Fruit fly (Drosophila melanogaster) whole organism, embryonic: Measurements from ENCODE around the gene mnd.

Experiments
- Atf3 ChIP-seq: fragments of 200-800 bp; sonication (Bioruptor generic); optimal IDR thresholded peaks from 3 replicates; lab custom pipeline; 2016; ENCODE audit warnings: missing biosample characterization, missing genetic modification characterization
- CG10147 ChIP-seq: fragments of 200-800 bp; sonication (Bioruptor generic); optimal IDR thresholded peaks from 2 replicates; lab custom pipeline; 2019; ENCODE audit warnings: missing biosample characterization, mild to moderate bottlenecking, missing genetic modification characterization, moderate library complexity
- CG12236 ChIP-seq: fragments of 200-800 bp; sonication (Bioruptor generic); optimal IDR thresholded peaks from 2 replicates; lab custom pipeline; 2016; ENCODE audit warnings: missing biosample characterization, missing genetic modification characterization
- CG14050 ChIP-seq: fragments of 200-800 bp; sonication (Bioruptor generic); IDR thresholded peaks from 3 replicates; pipeline ENCODE4 v1.3.6; 2022; ENCODE audit warnings: missing biosample characterization, missing genetic modification characterization
- CG14441 ChIP-seq: fragments of 200-800 bp; sonication (Bioruptor generic); IDR thresholded peaks from 2 replicates; pipeline ENCODE4 v1.3.6; 2022; ENCODE audit warnings: missing biosample characterization, missing genetic modification characterization
- CG14710 ChIP-seq: fragments of 200-800 bp; sonication (Bioruptor generic); optimal IDR thresholded peaks from 3 replicates; lab custom pipeline; 2019; ENCODE audit warnings: missing biosample characterization, mild to moderate bottlenecking, missing genetic modification characterization, moderate library complexity
- CG14965 ChIP-seq: fragments of 200-800 bp; sonication (Bioruptor generic); optimal IDR thresholded peaks from 2 replicates; lab custom pipeline; 2016; ENCODE audit warnings: missing biosample characterization, missing genetic modification characterization, borderline replicate concordance
- CG16779 ChIP-seq: fragments of 200-800 bp; sonication (Bioruptor generic); IDR thresholded peaks from 2 replicates; pipeline ENCODE4 v1.3.6; 2022; ENCODE audit warnings: missing biosample characterization, missing genetic modification characterization
- CG16863 ChIP-seq: fragments of 200-800 bp; sonication (Bioruptor generic); optimal IDR thresholded peaks from 3 replicates; lab custom pipeline; 2016; ENCODE audit warnings: missing biosample characterization, missing genetic modification characterization
- CG17328 ChIP-seq: fragments of 200-800 bp; sonication (Bioruptor generic); IDR thresholded peaks from 2 replicates; pipeline ENCODE4 v1.3.6; 2022; ENCODE audit warnings: missing biosample characterization, missing genetic modification characterization
- CG17829 ChIP-seq: fragments of 200-800 bp; optimal IDR thresholded peaks from 2 replicates; lab custom pipeline; 2019; ENCODE audit warnings: missing biosample characterization, mild to moderate bottlenecking, missing genetic modification characterization, moderate library complexity
- CG1832 ChIP-seq: fragments of 200-800 bp; sonication (Bioruptor generic); optimal IDR thresholded peaks from 2 replicates; lab custom pipeline; 2017; ENCODE audit warnings: missing biosample characterization, mild to moderate bottlenecking, missing genetic modification characterization, inconsistent platforms
- CG18764 ChIP-seq: fragments of 200-800 bp; sonication (Bioruptor generic); optimal IDR thresholded peaks from 3 replicates; lab custom pipeline; 2016; ENCODE audit warnings: missing biosample characterization, missing genetic modification characterization
- CG3407 ChIP-seq: fragments of 200-800 bp; sonication (Bioruptor generic); optimal IDR thresholded peaks from 2 replicates; lab custom pipeline; 2018; ENCODE audit warnings: missing biosample characterization, mild to moderate bottlenecking, missing genetic modification characterization
- Camta ChIP-seq: fragments of 200-800 bp; sonication (Bioruptor generic); optimal IDR thresholded peaks from 2 replicates; lab custom pipeline; 2016; ENCODE audit warnings: missing biosample characterization, missing genetic modification characterization
- CkIIα-i1 ChIP-seq: fragments of 200-800 bp; sonication (Bioruptor generic); IDR thresholded peaks from 2 replicates; pipeline ENCODE4 v1.3.6; 2022; ENCODE audit warnings: missing biosample characterization, missing genetic modification characterization
- D19A ChIP-seq: fragments of 200-800 bp; optimal IDR thresholded peaks from 3 replicates; lab custom pipeline; 2019; ENCODE audit warnings: missing biosample characterization, mild to moderate bottlenecking, missing genetic modification characterization, moderate library complexity
- Dad ChIP-seq: fragments of 200-800 bp; sonication (Bioruptor generic); optimal IDR thresholded peaks from 3 replicates; lab custom pipeline; 2016; ENCODE audit warnings: missing biosample characterization, missing genetic modification characterization
- Dbx ChIP-seq: fragments of 200-800 bp; sonication (Bioruptor generic); IDR thresholded peaks from 3 replicates; pipeline ENCODE4 v1.3.6; 2022; ENCODE audit warnings: missing biosample characterization, missing genetic modification characterization
- Dfd ChIP-seq, 2 experiments: fragments of >200 bp; optimal IDR thresholded peaks; 2 replicates each; lab custom pipeline; 2017; ENCODE audit warnings: missing biosample characterization in 2 of 2, missing genetic modification characterization in 2 of 2
- Fer2 ChIP-seq: fragments of 200-800 bp; sonication (Bioruptor generic); optimal IDR thresholded peaks from 2 replicates; lab custom pipeline; 2018; ENCODE audit warnings: missing biosample characterization, mild to moderate bottlenecking, missing genetic modification characterization, moderate library complexity
- Hr3 ChIP-seq: fragments of 200-800 bp; sonication (Bioruptor generic); optimal IDR thresholded peaks from 3 replicates; lab custom pipeline; 2016; ENCODE audit warnings: missing biosample characterization, missing genetic modification characterization
- Kr ChIP-seq: fragments of 200-800 bp; sonication (Bioruptor generic); optimal IDR thresholded peaks from 2 replicates; lab custom pipeline; 2017; ENCODE audit warnings: missing biosample characterization, mild to moderate bottlenecking, missing genetic modification characterization
- MESR4 ChIP-seq: fragments of 200-800 bp; sonication (Bioruptor generic); optimal IDR thresholded peaks from 2 replicates; lab custom pipeline; 2018; ENCODE audit warnings: missing biosample characterization, mild to moderate bottlenecking, missing genetic modification characterization, moderate library complexity
- Mrtf ChIP-seq: fragments of 200-800 bp; sonication (Bioruptor generic); IDR thresholded peaks from 3 replicates; pipeline ENCODE4 v1.3.6; 2022; ENCODE audit warnings: missing biosample characterization, missing genetic modification characterization
- Rx ChIP-seq: fragments of 200-800 bp; sonication (Bioruptor generic); IDR thresholded peaks from 2 replicates; pipeline ENCODE4 v1.3.6; 2022; ENCODE audit warnings: missing biosample characterization, missing genetic modification characterization
- Scr ChIP-seq: fragments of 200-800 bp; sonication (Bioruptor generic); IDR thresholded peaks from 2 replicates; pipeline ENCODE4 v1.3.6; 2022; ENCODE audit warnings: missing biosample characterization, missing genetic modification characterization; ENCODE audit not compliant: partially characterized antibody
- Ssrp ChIP-seq: fragments of 200-800 bp; sonication (Bioruptor generic); optimal IDR thresholded peaks from 2 replicates; lab custom pipeline; 2018; ENCODE audit warnings: missing biosample characterization, mild to moderate bottlenecking, missing genetic modification characterization, moderate library complexity
- Trl ChIP-seq, 3 experiments: fragments of >200 bp in 2 of 3; fragments of 200-800 bp in 1 of 3; sonication (Bioruptor generic) in 1 of 3; optimal IDR thresholded peaks; 2 replicates in 1 of 3; 3 replicates in 2 of 3; lab custom pipeline; 2016 to 2017; ENCODE audit warnings: missing biosample characterization in 1 of 3, missing genetic modification characterization in 1 of 3
- Usf ChIP-seq: fragments of 200-800 bp; sonication (Bioruptor generic); optimal IDR thresholded peaks from 2 replicates; lab custom pipeline; 2017; ENCODE audit warnings: missing genotype, missing biosample characterization, missing genetic modification characterization
- Xrp1 ChIP-seq: fragments of 200-800 bp; sonication (Bioruptor generic); IDR thresholded peaks from 2 replicates; pipeline ENCODE4 v1.3.6; 2022; ENCODE audit warnings: missing biosample characterization, missing genetic modification characterization
- btn ChIP-seq: fragments of 200-800 bp; sonication (Bioruptor generic); optimal IDR thresholded peaks from 2 replicates; lab custom pipeline; 2016; ENCODE audit warnings: missing biosample characterization, missing genetic modification characterization
- chinmo ChIP-seq: fragments of 200-800 bp; sonication (Bioruptor generic); IDR thresholded peaks from 4 replicates; pipeline ENCODE4 v1.3.6; 2022; ENCODE audit warnings: missing biosample characterization, missing genetic modification characterization; ENCODE audit not compliant: partially characterized antibody
- dysf ChIP-seq: fragments of 200-800 bp; sonication (Bioruptor generic); IDR thresholded peaks from 3 replicates; pipeline ENCODE4 v1.3.6; 2022; ENCODE audit warnings: missing biosample characterization, missing genetic modification characterization
- ewg ChIP-seq: fragments of 200-800 bp; sonication (Bioruptor generic); optimal IDR thresholded peaks from 3 replicates; lab custom pipeline; 2017; ENCODE audit warnings: mild to moderate bottlenecking, missing biosample characterization, missing genetic modification reagents, missing genetic modification characterization
- fru ChIP-seq: fragments of >200 bp; optimal IDR thresholded peaks from 2 replicates; lab custom pipeline; 2017
- ftz-f1 ChIP-seq: fragments of 200-800 bp; sonication (Bioruptor generic); optimal IDR thresholded peaks from 2 replicates; lab custom pipeline; 2016; ENCODE audit warnings: missing biosample characterization, missing genetic modification characterization
- gfzf ChIP-seq: fragments of 200-800 bp; sonication (Bioruptor generic); optimal IDR thresholded peaks from 2 replicates; lab custom pipeline; 2016; ENCODE audit warnings: missing biosample characterization, mild to moderate bottlenecking, missing genetic modification characterization, moderate library complexity
- grn ChIP-seq: fragments of 200-800 bp; sonication (Bioruptor generic); optimal IDR thresholded peaks from 3 replicates; lab custom pipeline; 2017; ENCODE audit warnings: missing biosample characterization, missing genetic modification characterization
- gro ChIP-seq: fragments of 200-800 bp; sonication (Bioruptor generic); optimal IDR thresholded peaks from 2 replicates; lab custom pipeline; 2016; ENCODE audit warnings: missing biosample characterization, missing genetic modification characterization
- gsb-n ChIP-seq: fragments of 200-800 bp; sonication (Bioruptor generic); optimal IDR thresholded peaks from 3 replicates; lab custom pipeline; 2018; ENCODE audit warnings: missing biosample characterization, mild to moderate bottlenecking, missing genetic modification characterization
- h ChIP-seq: fragments of >200 bp; optimal IDR thresholded peaks from 2 replicates; lab custom pipeline; 2017
- hkb ChIP-seq, 2 experiments: fragments of 200-800 bp in 1 of 2; fragments of >200 bp in 1 of 2; sonication (Bioruptor generic) in 1 of 2; IDR thresholded peaks in 1 of 2; optimal IDR thresholded peaks in 1 of 2; 2 replicates each; pipeline versions ENCODE4 v1.3.6 to Lab custom; 2017 to 2022; ENCODE audit warnings: missing biosample characterization in 1 of 2, missing genetic modification characterization in 1 of 2
- nmo ChIP-seq: fragments of 200-800 bp; sonication (Bioruptor generic); optimal IDR thresholded peaks from 2 replicates; lab custom pipeline; 2018; ENCODE audit warnings: missing biosample characterization, mild to moderate bottlenecking, missing genetic modification characterization, moderate library complexity
- pzg ChIP-seq: fragments of 200-800 bp; sonication (Bioruptor generic); optimal IDR thresholded peaks from 3 replicates; lab custom pipeline; 2018; ENCODE audit warnings: missing biosample characterization, mild to moderate bottlenecking, missing genetic modification characterization, moderate library complexity
- rib ChIP-seq: fragments of 200-800 bp; sonication (Bioruptor generic); IDR thresholded peaks from 2 replicates; pipeline ENCODE4 v1.3.6; 2022; ENCODE audit warnings: missing biosample characterization, missing genetic modification characterization
- ro ChIP-seq: fragments of 200-800 bp; sonication (Bioruptor generic); IDR thresholded peaks from 2 replicates; pipeline ENCODE4 v1.3.6; 2022; ENCODE audit warnings: missing biosample characterization, missing genetic modification characterization
- toy ChIP-seq: fragments of 200-800 bp; sonication (Bioruptor generic); IDR thresholded peaks from 2 replicates; pipeline ENCODE4 v1.3.6; 2022; ENCODE audit warnings: missing biosample characterization, missing genetic modification characterization
- unpg ChIP-seq: fragments of 200-800 bp; sonication (Bioruptor generic); optimal IDR thresholded peaks from 3 replicates; lab custom pipeline; 2018; ENCODE audit warnings: missing biosample characterization, mild to moderate bottlenecking, missing genetic modification characterization, moderate library complexity
- zf30C ChIP-seq: fragments of 200-800 bp; sonication (Bioruptor generic); optimal IDR thresholded peaks from 3 replicates; lab custom pipeline; 2018; ENCODE audit warnings: missing biosample characterization, mild to moderate bottlenecking, missing genetic modification characterization

Gene mnd

dm6 chr3L:14956288-14957032 lies 28.4 kb upstream of the mnd start (continued):
- TF ChIP-seq CG14965 (GFP tag; lab: Kevin White, UChicago) (no peak), Dad (GFP tag; lab: Kevin White, UChicago) (no peak), CG17829 (tag; lab: Kevin White, UChicago) (peak; percentile 42), Usf (GFP tag; lab: Kevin White, UChicago) (no peak), grn (GFP tag; lab: Kevin White, UChicago) (peak; percentile 88), toy (GFP tag; lab: Robert Waterston, UW) (no peak), CG10147 (no peak), Trl (optimal IDR thresholded peaks at IDR 0.05; lab: Kevin White, UChicago) (no peak), Trl (GFP tag; optimal IDR thresholded peaks at IDR 0.05; lab: Kevin White, UChicago) (peak; percentile 6), CG14441 (no peak), Ssrp (tag; lab: Kevin White, UChicago) (no peak), CG16863 (GFP tag; lab: Kevin White, UChicago) (peak; percentile 4), CG12236 (GFP tag; lab: Kevin White, UChicago) (peak; percentile 37), chinmo (no peak), MESR4 (no peak), dysf (GFP tag; lab: Robert Waterston, UW) (no peak), ewg (no peak), CG17328 (GFP tag; lab: Robert Waterston, UW) (peak; percentile 42; the same call in 1 of the 2 replicates), ro (GFP tag; lab: Robert Waterston, UW) (no peak), CG14050 (GFP tag; lab: Robert Waterston, UW) (no peak), Dbx (GFP tag; lab: Robert Waterston, UW) (no peak), fru (lab: Kevin White, UChicago) (no peak), D19A (tag; lab: Kevin White, UChicago) (peak; percentile 35), rib (GFP tag; lab: Robert Waterston, UW) (no peak), zf30C (GFP tag; lab: Kevin White, UChicago) (no peak), Scr (GFP tag; lab: Robert Waterston, UW) (no peak), CG18764 (GFP tag; lab: Kevin White, UChicago) (peak; percentile 35), unpg (GFP tag; lab: Kevin White, UChicago) (peak; percentile 24), hkb (optimal IDR thresholded peaks at IDR 0.05; lab: Kevin White, UChicago) (no peak), hkb (GFP tag; IDR thresholded peaks at IDR 0.05; lab: Robert Waterston, UW) (no peak), nmo (GFP tag; lab: Kevin White, UChicago) (no peak), Kr (GFP tag; lab: Kevin White, UChicago) (peak; percentile 98), Xrp1 (peak; percentile 70), CG3407 (GFP tag; lab: Kevin White, UChicago) (no peak), Hr3 (GFP tag; lab: Kevin White, UChicago) (no peak), Camta (GFP tag; lab: Kevin White, UChicago) (peak; percentile 14), h (no peak), gro (GFP tag; lab: Kevin White, UChicago) (no peak), Fer2 (tag; lab: Kevin White, UChicago) (no peak), Atf3 (GFP tag; lab: Kevin White, UChicago) (no peak), btn (GFP tag; lab: Kevin White, UChicago) (no peak), pzg (GFP tag; lab: Kevin White, UChicago) (no peak), gsb-n (tag; lab: Kevin White, UChicago) (peak; percentile 36), CkIIα-i1 (GFP tag; lab: Robert Waterston, UW) (no peak), Mrtf (GFP tag; lab: Robert Waterston, UW) (no peak), gfzf (GFP tag; lab: Kevin White, UChicago) (no peak), CG16779 (GFP tag; lab: Robert Waterston, UW) (no peak), ftz-f1 (no peak), CG1832 (GFP tag; lab: Kevin White, UChicago) (no peak), Dfd (GFP tag; optimal IDR thresholded peaks at IDR 0.05; lab: Kevin White, UChicago) (no peak), Rx (GFP tag; lab: Robert Waterston, UW) (no peak), CG14710 (peak; percentile 72)
